Fruit fly (Drosophila melanogaster) whole organism, prepupa: ENCODE results near the gene CG42494.
A peak's percentile ranks its signal among the peaks of the same experiment; 100 is the strongest.

Source experiments
- CG16779 ChIP-seq: fragments of 200-800 bp; sonication (Bioruptor generic); optimal IDR thresholded peaks from 3 replicates; lab custom pipeline; 2017; ENCODE audit warnings: missing biosample characterization, mild to moderate bottlenecking, missing genetic modification characterization
- CG32006 ChIP-seq: fragments of 200-800 bp; sonication (Bioruptor generic); optimal IDR thresholded peaks from 3 replicates; lab custom pipeline; 2017; ENCODE audit warnings: missing biosample characterization, mild to moderate bottlenecking, missing genetic modification characterization
- Hr39 ChIP-seq: fragments of 200-800 bp; sonication (Bioruptor generic); optimal IDR thresholded peaks from 2 replicates; lab custom pipeline; 2016; ENCODE audit warnings: missing biosample characterization, missing genetic modification characterization
- OdsH ChIP-seq: fragments of 200-800 bp; sonication (Bioruptor generic); optimal IDR thresholded peaks from 3 replicates; lab custom pipeline; 2016; ENCODE audit warnings: missing biosample characterization, missing genetic modification characterization
- Sox102F ChIP-seq: fragments of 200-800 bp; sonication (Bioruptor generic); optimal IDR thresholded peaks from 2 replicates; lab custom pipeline; 2016; ENCODE audit warnings: missing biosample characterization, mild to moderate bottlenecking, missing genetic modification characterization
- Sox15 ChIP-seq: fragments of 200-800 bp; sonication (Bioruptor generic); optimal IDR thresholded peaks from 3 replicates; lab custom pipeline; 2016; ENCODE audit warnings: missing biosample characterization, missing genetic modification characterization
- dac ChIP-seq: fragments of 200-800 bp; sonication (Bioruptor generic); optimal IDR thresholded peaks from 2 replicates; lab custom pipeline; 2017; ENCODE audit warnings: missing biosample characterization, mild to moderate bottlenecking, missing genetic modification characterization
- lz ChIP-seq: fragments of 200-800 bp; sonication (Bioruptor generic); optimal IDR thresholded peaks from 3 replicates; lab custom pipeline; 2016; ENCODE audit warnings: missing biosample characterization, missing genetic modification characterization
- salr ChIP-seq, 2 experiments: fragments of 200-800 bp; sonication (Bioruptor generic); optimal IDR thresholded peaks; 3 replicates each; lab custom pipeline; 2016 to 2018; ENCODE audit warnings: missing biosample characterization in 2 of 2, missing genetic modification characterization in 2 of 2, mild to moderate bottlenecking in 1 of 2

DNA sequence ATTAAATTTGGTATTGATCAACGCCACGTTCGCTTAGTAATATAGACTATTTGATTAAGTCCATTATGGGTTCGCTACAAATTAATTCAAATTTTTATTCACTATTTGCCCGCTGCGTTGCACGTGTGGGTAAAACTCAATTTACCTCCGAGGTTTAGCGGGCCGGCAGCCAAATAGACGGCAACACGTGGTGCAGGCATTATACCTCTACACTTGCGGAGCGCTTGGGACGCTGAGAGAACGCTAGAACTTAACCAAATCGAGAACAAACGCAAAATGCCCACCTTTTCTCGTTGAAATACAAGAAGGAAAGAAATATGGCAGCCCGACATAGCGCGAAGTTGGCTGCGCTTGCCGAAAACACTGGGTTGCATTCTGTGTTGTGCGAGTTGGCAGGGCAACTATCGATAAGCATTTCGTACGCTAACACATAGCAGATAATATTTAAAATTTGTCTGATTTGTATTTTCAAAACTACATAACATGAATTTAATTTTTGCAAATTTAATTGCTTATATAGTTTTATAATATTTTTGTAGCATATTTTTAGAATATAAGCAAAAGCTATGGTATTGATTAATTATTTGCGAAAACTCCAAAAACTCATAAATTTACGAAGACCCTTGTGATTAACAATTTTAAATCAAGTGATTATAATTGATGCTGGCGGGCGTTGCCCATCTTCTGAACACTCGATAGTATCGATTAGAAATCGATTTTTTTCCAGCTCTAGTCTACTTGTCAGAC is 38.6 kb downstream of the CG42494 start, which contains the start of the genes RpL28 and eIF1:
- TF ChIP-seq lz (GFP tag; lab: Kevin White, UChicago) = peak; percentile 91
- peak; percentile 65 to 91 for TF ChIP-seq salr (GFP tag; optimal IDR thresholded peaks at IDR 0.05; lab: Kevin White, UChicago)
- peak; percentile 78 for TF ChIP-seq dac (GFP tag; lab: Kevin White, UChicago)
- peak; percentile 25 for TF ChIP-seq Hr39
- peak; percentile 29 for TF ChIP-seq Sox102F (GFP tag; lab: Kevin White, UChicago)
- TF ChIP-seq OdsH (GFP tag; lab: Kevin White, UChicago) = no peak
- peak; percentile 68 for TF ChIP-seq Sox15
- TF ChIP-seq CG16779 (tag; lab: Kevin White, UChicago) = peak; percentile 77
- no peak for TF ChIP-seq CG32006 (GFP tag; lab: Kevin White, UChicago)
